Fruit fly (Drosophila melanogaster) whole organism, prepupa: Measurements from ENCODE around the gene CG11693.
A peak's percentile ranks its signal among the peaks of the same experiment; 100 is the strongest.

ENCODE experiments used
- Blimp-1 ChIP-seq: fragments of 200-800 bp; sonication (Bioruptor generic); optimal IDR thresholded peaks from 3 replicates; lab custom pipeline; 2017; ENCODE audit warnings: missing biosample characterization, missing genetic modification characterization, mild to moderate bottlenecking, moderate library complexity, missing genetic modification reagents
- CG10631 ChIP-seq: fragments of 200-800 bp; sonication (Bioruptor generic); optimal IDR thresholded peaks from 2 replicates; lab custom pipeline; 2016; ENCODE audit warnings: missing biosample characterization, missing genetic modification characterization
- CG11902 ChIP-seq: fragments of 200-800 bp; sonication (Bioruptor generic); optimal IDR thresholded peaks from 3 replicates; lab custom pipeline; 2016; ENCODE audit warnings: missing biosample characterization, missing genetic modification characterization
- CG3032 ChIP-seq: fragments of 200-800 bp; optimal IDR thresholded peaks from 2 replicates; lab custom pipeline; 2019; ENCODE audit warnings: missing biosample characterization, mild to moderate bottlenecking, missing genetic modification characterization, moderate library complexity
- CG3919 ChIP-seq: fragments of 200-800 bp; sonication (Bioruptor generic); optimal IDR thresholded peaks from 3 replicates; lab custom pipeline; 2016; ENCODE audit warnings: missing biosample characterization, missing genetic modification characterization
- CG6276 ChIP-seq: fragments of 200-800 bp; sonication (Bioruptor generic); optimal IDR thresholded peaks from 2 replicates; lab custom pipeline; 2017; ENCODE audit warnings: missing biosample characterization, mild to moderate bottlenecking, missing genetic modification characterization
- CG6792 ChIP-seq: fragments of 200-800 bp; sonication (Bioruptor generic); optimal IDR thresholded peaks from 3 replicates; lab custom pipeline; 2016; ENCODE audit warnings: missing biosample characterization, missing genetic modification characterization
- CG8319 ChIP-seq: fragments of 200-800 bp; sonication (Bioruptor generic); optimal IDR thresholded peaks from 3 replicates; lab custom pipeline; 2016; ENCODE audit warnings: missing biosample characterization, missing genetic modification characterization
- CG8632 ChIP-seq: fragments of 200-800 bp; sonication (Bioruptor generic); optimal IDR thresholded peaks from 3 replicates; lab custom pipeline; 2016; ENCODE audit warnings: missing biosample characterization, missing genetic modification characterization
- CG9139 ChIP-seq: fragments of 200-800 bp; sonication (Bioruptor generic); optimal IDR thresholded peaks from 3 replicates; lab custom pipeline; 2017; ENCODE audit warnings: missing biosample characterization, mild to moderate bottlenecking, missing genetic modification characterization
- Eip93F ChIP-seq: fragments of 200-800 bp; sonication (Bioruptor generic); optimal IDR thresholded peaks from 2 replicates; lab custom pipeline; 2016; ENCODE audit warnings: missing biosample characterization, mild to moderate bottlenecking, missing genetic modification characterization
- Ets96B ChIP-seq: fragments of 200-800 bp; optimal IDR thresholded peaks from 2 replicates; lab custom pipeline; 2019; ENCODE audit warnings: missing biosample characterization, mild to moderate bottlenecking, missing genetic modification characterization, moderate library complexity
- Hr39 ChIP-seq: fragments of 200-800 bp; sonication (Bioruptor generic); optimal IDR thresholded peaks from 2 replicates; lab custom pipeline; 2016; ENCODE audit warnings: missing biosample characterization, missing genetic modification characterization
- acj6 ChIP-seq: fragments of 200-800 bp; sonication (Bioruptor generic); optimal IDR thresholded peaks from 3 replicates; lab custom pipeline; 2016; ENCODE audit warnings: missing biosample characterization, missing genetic modification characterization
- cyc ChIP-seq: fragments of 200-800 bp; sonication (Bioruptor generic); optimal IDR thresholded peaks from 3 replicates; lab custom pipeline; 2016; ENCODE audit warnings: missing biosample characterization, missing genetic modification characterization
- dsx ChIP-seq: fragments of 200-800 bp; optimal IDR thresholded peaks from 3 replicates; lab custom pipeline; 2019; ENCODE audit warnings: missing biosample characterization, mild to moderate bottlenecking, missing genetic modification characterization, moderate library complexity; ENCODE audit not compliant: poor library complexity, severe bottlenecking
- eg ChIP-seq: fragments of 200-800 bp; sonication (Bioruptor generic); IDR thresholded peaks from 3 replicates; pipeline ENCODE4 v1.3.6; 2022; ENCODE audit warnings: missing biosample characterization, missing genetic modification characterization
- lz ChIP-seq: fragments of 200-800 bp; sonication (Bioruptor generic); optimal IDR thresholded peaks from 3 replicates; lab custom pipeline; 2016; ENCODE audit warnings: missing biosample characterization, missing genetic modification characterization
- salr ChIP-seq, 2 experiments: fragments of 200-800 bp; sonication (Bioruptor generic); optimal IDR thresholded peaks; 3 replicates each; lab custom pipeline; 2016 to 2018; ENCODE audit warnings: missing biosample characterization in 2 of 2, missing genetic modification characterization in 2 of 2, mild to moderate bottlenecking in 1 of 2
- spab ChIP-seq: fragments of 200-800 bp; sonication (Bioruptor generic); optimal IDR thresholded peaks from 2 replicates; lab custom pipeline; 2017; ENCODE audit warnings: missing biosample characterization, mild to moderate bottlenecking, missing genetic modification characterization, missing genetic modification reagents
- svp ChIP-seq: fragments of 200-800 bp; sonication (Bioruptor generic); peaks from one replicate; lab custom pipeline; 2016; ENCODE audit warnings: missing biosample characterization, missing genetic modification characterization
- topi ChIP-seq: fragments of 200-800 bp; sonication (Bioruptor generic); optimal IDR thresholded peaks from 3 replicates; lab custom pipeline; 2016; ENCODE audit warnings: missing biosample characterization, missing genetic modification characterization

CG11693 gene

DNA sequence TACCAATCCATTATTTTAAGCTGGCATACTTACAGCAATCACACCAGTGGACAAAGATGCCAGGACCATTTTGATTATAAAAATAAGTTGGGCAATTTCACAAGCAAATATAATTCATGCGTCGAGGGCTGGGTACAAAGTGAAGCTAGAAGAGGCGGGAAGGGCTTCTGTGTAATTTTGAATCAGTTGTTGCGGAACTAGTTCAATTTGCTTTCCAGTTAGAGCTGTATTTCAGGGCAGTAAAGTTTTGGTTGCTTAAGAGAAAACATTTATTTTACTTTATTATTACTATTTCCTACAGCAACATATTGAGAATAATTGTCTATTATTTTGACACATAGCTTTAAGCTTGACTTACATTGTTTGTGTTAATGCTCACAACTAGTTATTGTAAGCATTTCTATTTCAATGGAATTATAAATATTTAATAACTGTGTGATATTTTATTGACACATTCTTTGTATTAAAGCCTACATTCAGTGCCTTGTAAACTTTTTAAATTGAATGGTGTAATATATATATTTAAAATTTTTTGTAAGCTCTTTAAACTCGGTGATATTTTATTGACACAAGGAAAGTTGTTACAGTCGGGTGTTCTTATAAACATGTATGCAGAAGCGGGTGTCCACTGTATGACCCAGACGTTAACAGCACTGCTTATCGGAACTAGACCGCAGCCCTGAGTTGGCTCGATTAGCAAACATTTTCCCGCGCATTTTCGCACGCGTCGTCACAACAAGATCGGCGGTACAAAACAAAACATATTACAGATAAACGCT lies 46.1 kb downstream of the CG11693 start, which contains the start of the genes RPA1 and Mcm2 (continued):
- TF ChIP-seq CG3032 (peak; percentile 84), Blimp-1 (GFP tag; lab: Kevin White, UChicago) (peak; percentile 56), CG8319 (GFP tag; lab: Kevin White, UChicago) (peak; percentile 71), acj6 (GFP tag; lab: Kevin White, UChicago) (peak; percentile 84), CG3919 (GFP tag; lab: Kevin White, UChicago) (peak; percentile 83), lz (GFP tag; lab: Kevin White, UChicago) (peak; percentile 86), spab (GFP tag; lab: Kevin White, UChicago) (peak; percentile 61), CG10631 (GFP tag; lab: Kevin White, UChicago) (peak; percentile 89), topi (GFP tag; lab: Kevin White, UChicago) (peak; percentile 67), CG6792 (GFP tag; lab: Kevin White, UChicago) (peak; percentile 70), CG8632 (peak; percentile 67), eg (GFP tag; lab: Robert Waterston, UW) (peak; percentile 80), CG6276 (GFP tag; lab: Kevin White, UChicago) (no peak), Ets96B (tag; lab: Kevin White, UChicago) (peak; percentile 75), svp (GFP tag; lab: Kevin White, UChicago) (peak; percentile 94), CG11902 (GFP tag; lab: Kevin White, UChicago) (peak; percentile 73), cyc (peak; percentile 79), dsx (GFP tag; lab: Kevin White, UChicago) (peak; percentile 63), Hr39 (GFP tag; lab: Kevin White, UChicago) (peak; percentile 79)

DNA sequence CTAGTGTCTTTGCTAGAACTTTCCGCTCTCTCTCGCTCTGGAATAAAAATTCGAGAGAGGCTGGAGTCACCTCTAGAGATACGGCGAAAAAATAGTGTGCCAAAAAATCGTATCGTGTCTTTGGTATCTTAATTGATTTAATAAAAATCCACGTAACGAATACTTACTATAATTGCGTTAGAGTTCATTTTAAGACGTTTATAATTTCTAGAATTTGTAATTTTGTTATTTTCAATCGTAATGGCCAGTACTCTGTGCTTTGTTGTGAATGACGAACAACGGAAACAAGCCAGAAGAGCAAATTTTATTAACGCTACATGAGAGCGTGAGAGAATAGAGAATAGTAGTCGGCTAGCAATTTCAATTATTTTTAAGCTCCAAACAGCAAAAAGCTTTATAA lies 48.9 kb downstream of the CG11693 start:
- TF ChIP-seq Eip93F (GFP tag; lab: Kevin White, UChicago) (no peak), salr (GFP tag; optimal IDR thresholded peaks at IDR 0.05; lab: Kevin White, UChicago) (no peak), lz (GFP tag; lab: Kevin White, UChicago) (no peak), CG9139 (no peak), Hr39 (GFP tag; lab: Kevin White, UChicago) (no peak)
